Worm (Caenorhabditis elegans) whole organism, young adult: Measurements from ENCODE around the gene C54E10.3.

Experiments
- B0019.2 ChIP-seq: fragments of 200-800 bp; sonication (Bioruptor generic); conservative IDR thresholded peaks from 2 replicates; pipeline ENCODE4 v1.3.6; 2022; ENCODE audit warnings: missing genetic modification reagents, missing genetic modification characterization, missing compliant biosample characterization
- F10E7.11 ChIP-seq: sonication (generic microtip); optimal IDR thresholded peaks from 2 replicates; lab custom pipeline; 2017; ENCODE audit warnings: mild to moderate bottlenecking, missing genetic modification characterization, moderate library complexity, missing compliant biosample characterization
- F23B12.7 ChIP-seq: sonication (generic microtip); optimal IDR thresholded peaks from 2 replicates; lab custom pipeline; 2017; ENCODE audit warnings: missing genetic modification characterization, mild to moderate bottlenecking, missing compliant biosample characterization, antibody characterized with exemption, moderate library complexity; ENCODE audit not compliant: insufficient read depth
- Y56A3A.18 ChIP-seq: fragments of 200-800 bp; sonication (Bioruptor generic); IDR thresholded peaks from 2 replicates; pipeline ENCODE4 v1.3.6; 2022; ENCODE audit warnings: missing genetic modification reagents, missing genetic modification characterization, missing compliant biosample characterization
- aptf-3 ChIP-seq: fragments of 200-800 bp; sonication (Bioruptor generic); IDR thresholded peaks from 2 replicates; pipeline ENCODE4 v1.3.6; 2022; ENCODE audit warnings: missing genetic modification characterization, missing compliant biosample characterization
- bed-1 ChIP-seq: fragments of 200-800 bp; sonication (Bioruptor generic); IDR thresholded peaks from 2 replicates; pipeline ENCODE4 v1.3.6; 2022; ENCODE audit warnings: missing genetic modification reagents, missing genetic modification characterization, missing compliant biosample characterization
- ceh-91 ChIP-seq: fragments of 200-800 bp; sonication (Bioruptor generic); IDR thresholded peaks from 2 replicates; pipeline ENCODE4 v1.3.6; 2022; ENCODE audit warnings: missing genetic modification reagents, missing genetic modification characterization, missing compliant biosample characterization
- him-1 ChIP-seq: sonication (generic microtip); optimal IDR thresholded peaks from 2 replicates; lab custom pipeline; 2016; ENCODE audit warnings: missing genotype, missing genetic modification reagents, missing genetic modification characterization, missing compliant biosample characterization
- hmg-1.2 ChIP-seq: fragments of 200-800 bp; sonication (Bioruptor generic); IDR thresholded peaks from 2 replicates; pipeline ENCODE4 v1.3.6; 2022; ENCODE audit warnings: missing genetic modification reagents, missing genetic modification characterization, missing compliant biosample characterization
- mes-4 ChIP-seq: sonication (generic microtip); optimal IDR thresholded peaks from 2 replicates; lab custom pipeline; 2016; ENCODE audit warnings: missing genotype, missing genetic modification characterization, missing compliant biosample characterization
- nhr-90 ChIP-seq: sonication (generic microtip); optimal IDR thresholded peaks from 2 replicates; lab custom pipeline; 2016; ENCODE audit warnings: missing genotype, mild to moderate bottlenecking, missing genetic modification characterization, missing compliant biosample characterization
- rpc-1 ChIP-seq, 2 experiments: fragments of 150-350 bp in 1 of 2; sonication (generic microtip) in 1 of 2; optimal IDR thresholded peaks; 2 replicates each; lab custom pipeline; 2014 to 2018; ENCODE audit warnings: missing biosample characterization in 1 of 2, missing genetic modification characterization in 1 of 2, missing genetic modification reagents in 1 of 2, missing genotype in 1 of 2
- unc-62 ChIP-seq: fragments of 150-350 bp; optimal IDR thresholded peaks from 2 replicates; lab custom pipeline; 2014; ENCODE audit warnings: missing biosample characterization, missing genetic modification reagents, missing genetic modification characterization

DNA sequence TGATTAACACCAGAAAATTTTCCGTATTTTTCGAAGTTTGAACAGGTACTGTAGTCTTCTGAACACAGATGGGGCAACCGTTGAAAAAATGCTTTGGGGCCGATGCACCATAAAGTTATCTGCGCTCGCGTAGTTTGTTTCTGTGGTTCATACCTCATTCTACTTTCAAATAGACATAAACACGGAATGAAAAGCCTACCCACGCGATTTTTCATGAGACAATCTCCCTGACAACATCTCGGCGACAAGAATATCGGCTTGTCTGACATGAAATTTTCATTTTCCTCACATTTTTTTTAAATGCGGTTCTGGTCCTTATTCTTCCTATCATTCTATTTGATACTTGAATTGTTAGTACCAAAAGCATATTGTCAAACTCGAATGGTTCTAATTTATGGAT is 38.0 kb upstream of the C54E10.3 start, which contains the start of gene clec-257:
- TF ChIP-seq F23B12.7 (tag; lab: Kevin White, UChicago) (no peak), aptf-3 (GFP tag; lab: Robert Waterston, UW) (no peak), F10E7.11 (tag; lab: Kevin White, UChicago) (no peak), hmg-1.2 (GFP tag; lab: Robert Waterston, UW) (no peak), mes-4 (no peak), unc-62 (GFP tag; lab: Kevin White, UChicago) (no peak), B0019.2 (GFP tag; lab: Robert Waterston, UW) (no peak), him-1 (tag; lab: Kevin White, UChicago) (no peak), nhr-90 (tag; lab: Kevin White, UChicago) (no peak), rpc-1 (optimal IDR thresholded peaks at IDR 0.05; lab: Kevin White, UChicago) (no peak), rpc-1 (tag; optimal IDR thresholded peaks at IDR 0.05; lab: Kevin White, UChicago) (no peak), bed-1 (GFP tag; lab: Robert Waterston, UW) (no peak), ceh-91 (GFP tag; lab: Robert Waterston, UW) (no peak), Y56A3A.18 (GFP tag; lab: Robert Waterston, UW) (no peak)
